Worm (Caenorhabditis elegans) whole organism, L1 larva: ENCODE results near the gene C07A4.2.
"Not testable (repeated sequence)": the region's sequence is repeated elsewhere in the genome, so short reads cannot be mapped to it uniquely, and the experiment has no call there.

Source experiments
- C16A3.4 ChIP-seq: fragments of 150-350 bp; optimal IDR thresholded peaks from 2 replicates; lab custom pipeline; 2014; ENCODE audit warnings: missing biosample characterization, missing genetic modification characterization
- alr-1 ChIP-seq: fragments of 200-800 bp; sonication (Bioruptor generic); optimal IDR thresholded peaks from 2 replicates; lab custom pipeline; 2018; ENCODE audit warnings: borderline replicate concordance, mild to moderate bottlenecking, missing genetic modification characterization, missing compliant biosample characterization
- blmp-1 ChIP-seq: fragments of 150-350 bp; optimal IDR thresholded peaks from 2 replicates; lab custom pipeline; 2014; ENCODE audit warnings: missing biosample characterization, missing genetic modification characterization
- ceh-8 ChIP-seq: fragments of 200-800 bp; sonication (Bioruptor generic); optimal IDR thresholded peaks from 2 replicates; lab custom pipeline; 2018; ENCODE audit warnings: mild to moderate bottlenecking, missing genetic modification characterization, moderate library complexity, missing compliant biosample characterization
- ceh-82 ChIP-seq, 3 experiments: fragments of 150-350 bp in 1 of 3; sonication (generic microtip) in 2 of 3; optimal IDR thresholded peaks; 2 replicates each; lab custom pipeline; 2014 to 2017; ENCODE audit warnings: missing biosample characterization in 3 of 3, missing genetic modification characterization in 3 of 3
- dsc-1 ChIP-seq: sonication (generic microtip); optimal IDR thresholded peaks from 2 replicates; lab custom pipeline; 2016; ENCODE audit warnings: mild to moderate bottlenecking, missing genetic modification characterization, missing compliant biosample characterization
- efl-1 ChIP-seq, 4 experiments: fragments of 150-350 bp; optimal IDR thresholded peaks in 3 of 4; peaks in 1 of 4; 1 replicate in 1 of 4; 2 replicates in 3 of 4; lab custom pipeline; 2014; ENCODE audit warnings: missing biosample characterization in 2 of 4, missing genetic modification characterization in 2 of 4, missing genetic modification reagents in 2 of 4
- efl-3 ChIP-seq: fragments of 200-800 bp; sonication (Bioruptor generic); optimal IDR thresholded peaks from 2 replicates; lab custom pipeline; 2018; ENCODE audit warnings: mild to moderate bottlenecking, missing genetic modification characterization, missing compliant biosample characterization
- egl-13 ChIP-seq: sonication (generic microtip); optimal IDR thresholded peaks from 2 replicates; lab custom pipeline; 2016; ENCODE audit warnings: missing genotype, missing genetic modification reagents, missing genetic modification characterization, missing compliant biosample characterization
- egl-27 ChIP-seq, 2 experiments: fragments of 150-350 bp in 1 of 2; sonication (generic microtip); optimal IDR thresholded peaks; 3 replicates each; lab custom pipeline; 2017 to 2018; ENCODE audit warnings: missing biosample characterization in 2 of 2, missing genetic modification characterization in 2 of 2, missing genetic modification reagents in 2 of 2
- elt-2 ChIP-seq: sonication (generic microtip); optimal IDR thresholded peaks from 2 replicates; lab custom pipeline; 2016; ENCODE audit warnings: missing genetic modification characterization, mild to moderate bottlenecking, inconsistent platforms, missing compliant biosample characterization, missing genetic modification reagents
- elt-3 ChIP-seq, 6 experiments: fragments of 150-350 bp in 1 of 6; sonication (generic microtip); optimal IDR thresholded peaks; 2 replicates each; lab custom pipeline; 2017 to 2018; ENCODE audit warnings: missing biosample characterization in 6 of 6, missing genetic modification characterization in 6 of 6, inconsistent platforms in 1 of 6
- fkh-8 ChIP-seq: sonication (generic microtip); optimal IDR thresholded peaks from 2 replicates; lab custom pipeline; 2016; ENCODE audit warnings: mild to moderate bottlenecking, missing genetic modification characterization, missing compliant biosample characterization
- fos-1 ChIP-seq: fragments of 150-350 bp; optimal IDR thresholded peaks from 2 replicates; lab custom pipeline; 2014; ENCODE audit warnings: missing biosample characterization, missing genetic modification characterization
- grh-1 ChIP-seq: fragments of 200-800 bp; sonication (Bioruptor generic); IDR thresholded peaks from 2 replicates; pipeline ENCODE4 v1.3.6; 2022; ENCODE audit warnings: missing genetic modification reagents, missing genetic modification characterization, missing compliant biosample characterization
- hlh-4 ChIP-seq: sonication (generic microtip); optimal IDR thresholded peaks from 2 replicates; lab custom pipeline; 2016; ENCODE audit warnings: mild to moderate bottlenecking, missing genetic modification characterization, missing compliant biosample characterization
- hpl-2 ChIP-seq: fragments of 150-350 bp; optimal IDR thresholded peaks from 2 replicates; lab custom pipeline; 2014; ENCODE audit warnings: missing biosample characterization, missing genetic modification reagents, missing genetic modification characterization
- irx-1 ChIP-seq: sonication (generic microtip); optimal IDR thresholded peaks from 2 replicates; lab custom pipeline; 2016; ENCODE audit warnings: missing genetic modification characterization, missing compliant biosample characterization
- jun-1 ChIP-seq: fragments of 150-350 bp; optimal IDR thresholded peaks from 2 replicates; lab custom pipeline; 2014; ENCODE audit warnings: missing biosample characterization, missing genetic modification reagents, missing genetic modification characterization
- lin-13 ChIP-seq: fragments of 150-350 bp; optimal IDR thresholded peaks from 2 replicates; lab custom pipeline; 2014; ENCODE audit warnings: missing biosample characterization, missing genetic modification reagents, missing genetic modification characterization
- lin-14 ChIP-seq: fragments of 200-800 bp; sonication (Bioruptor generic); optimal IDR thresholded peaks from 2 replicates; lab custom pipeline; 2018; ENCODE audit warnings: mild to moderate bottlenecking, missing genetic modification characterization, moderate library complexity, missing compliant biosample characterization
- lin-35 ChIP-seq, 2 experiments: fragments of 150-350 bp; optimal IDR thresholded peaks; 2 replicates each; lab custom pipeline; 2014; ENCODE audit warnings: missing biosample characterization in 2 of 2, missing genetic modification characterization in 2 of 2, missing genetic modification reagents in 2 of 2
- lin-39 ChIP-seq: fragments of 150-350 bp; optimal IDR thresholded peaks from 2 replicates; lab custom pipeline; 2014; ENCODE audit warnings: missing biosample characterization, missing genetic modification reagents, missing genetic modification characterization
- lir-3 ChIP-seq: sonication (generic microtip); optimal IDR thresholded peaks from 2 replicates; lab custom pipeline; 2016; ENCODE audit warnings: mild to moderate bottlenecking, missing genetic modification characterization, moderate library complexity, missing compliant biosample characterization; ENCODE audit not compliant: poor library complexity
- lsy-2 ChIP-seq, 2 experiments: fragments of 150-350 bp; optimal IDR thresholded peaks; 2 replicates each; lab custom pipeline; 2014; ENCODE audit warnings: missing biosample characterization in 2 of 2, missing genetic modification characterization in 2 of 2
- mdl-1 ChIP-seq, 2 experiments: fragments of 150-350 bp; optimal IDR thresholded peaks; 2 replicates each; lab custom pipeline; 2014 to 2017; ENCODE audit warnings: missing biosample characterization in 2 of 2, missing genetic modification characterization in 2 of 2, inconsistent platforms in 1 of 2
- mep-1 ChIP-seq: fragments of 150-350 bp; optimal IDR thresholded peaks from 2 replicates; lab custom pipeline; 2014; ENCODE audit warnings: missing biosample characterization, missing genetic modification characterization
- nhr-19 ChIP-seq: fragments of 200-800 bp; sonication (Bioruptor generic); conservative IDR thresholded peaks from 2 replicates; pipeline ENCODE4 v1.3.6; 2022; ENCODE audit warnings: missing genetic modification characterization, missing compliant biosample characterization
- nhr-20 ChIP-seq: sonication (generic microtip); optimal IDR thresholded peaks from 2 replicates; lab custom pipeline; 2016; ENCODE audit warnings: mild to moderate bottlenecking, missing genetic modification characterization, missing compliant biosample characterization
- nhr-47 ChIP-seq: sonication (generic microtip); optimal IDR thresholded peaks from 2 replicates; lab custom pipeline; 2016; ENCODE audit warnings: mild to moderate bottlenecking, missing genetic modification characterization, moderate library complexity, missing compliant biosample characterization
- nhr-71 ChIP-seq: sonication (generic microtip); optimal IDR thresholded peaks from 2 replicates; lab custom pipeline; 2016; ENCODE audit warnings: mild to moderate bottlenecking, missing genetic modification characterization, moderate library complexity, missing compliant biosample characterization
- nhr-77 ChIP-seq: fragments of 150-350 bp; optimal IDR thresholded peaks from 2 replicates; lab custom pipeline; 2014; ENCODE audit warnings: missing biosample characterization, missing genetic modification characterization
- nhr-90 ChIP-seq: sonication (generic microtip); optimal IDR thresholded peaks from 2 replicates; lab custom pipeline; 2016; ENCODE audit warnings: mild to moderate bottlenecking, missing genetic modification characterization, missing compliant biosample characterization; ENCODE audit not compliant: poor library complexity
- pax-3 ChIP-seq: fragments of 200-800 bp; sonication (Bioruptor generic); optimal IDR thresholded peaks from 2 replicates; lab custom pipeline; 2018; ENCODE audit warnings: mild to moderate bottlenecking, missing genetic modification characterization, moderate library complexity, missing compliant biosample characterization
- rnt-1 ChIP-seq: sonication (generic microtip); optimal IDR thresholded peaks from 2 replicates; lab custom pipeline; 2016; ENCODE audit warnings: mild to moderate bottlenecking, missing genetic modification characterization, moderate library complexity, missing compliant biosample characterization
- skn-1 ChIP-seq: fragments of 150-350 bp; optimal IDR thresholded peaks from 2 replicates; lab custom pipeline; 2014; ENCODE audit warnings: missing biosample characterization, missing genetic modification characterization
- snu-23 ChIP-seq: sonication (generic microtip); optimal IDR thresholded peaks from 2 replicates; lab custom pipeline; 2016; ENCODE audit warnings: missing genetic modification characterization, missing compliant biosample characterization
- sox-4 ChIP-seq: sonication (generic microtip); optimal IDR thresholded peaks from 2 replicates; lab custom pipeline; 2016; ENCODE audit warnings: missing genetic modification characterization, missing compliant biosample characterization
- swsn-7 ChIP-seq: sonication (generic microtip); optimal IDR thresholded peaks from 2 replicates; lab custom pipeline; 2016; ENCODE audit warnings: missing genetic modification characterization, missing compliant biosample characterization
- tbx-2 ChIP-seq: sonication (generic microtip); optimal IDR thresholded peaks from 2 replicates; lab custom pipeline; 2016; ENCODE audit warnings: missing genetic modification characterization, missing compliant biosample characterization
- tlp-1 ChIP-seq: fragments of 150-350 bp; optimal IDR thresholded peaks from 2 replicates; lab custom pipeline; 2014; ENCODE audit warnings: missing biosample characterization, missing genetic modification characterization
- unc-130 ChIP-seq: fragments of 150-350 bp; optimal IDR thresholded peaks from 2 replicates; lab custom pipeline; 2017; ENCODE audit warnings: missing biosample characterization, missing genetic modification characterization, inconsistent platforms
- unc-86 ChIP-seq: sonication (generic microtip); optimal IDR thresholded peaks from 2 replicates; lab custom pipeline; 2016; ENCODE audit warnings: missing genetic modification characterization, missing compliant biosample characterization
- xbp-1 ChIP-seq: sonication (generic microtip); optimal IDR thresholded peaks from 2 replicates; lab custom pipeline; 2016; ENCODE audit warnings: missing genetic modification characterization, missing compliant biosample characterization
- zag-1 ChIP-seq: fragments of 150-350 bp; optimal IDR thresholded peaks from 2 replicates; lab custom pipeline; 2014; ENCODE audit warnings: missing biosample characterization, missing genetic modification characterization
- ztf-4 ChIP-seq: fragments of 150-350 bp; optimal IDR thresholded peaks from 2 replicates; lab custom pipeline; 2014; ENCODE audit warnings: missing biosample characterization, missing genetic modification characterization

Gene C07A4.2

ce11 chrX:10132546-10133032 lies 39.4 kb upstream of the C07A4.2 start:
- peak; percentile 42 for TF ChIP-seq lir-3 (tag; lab: Kevin White, UChicago)
- peak; percentile 64 for TF ChIP-seq rnt-1 (tag; lab: Kevin White, UChicago)
- TF ChIP-seq egl-13 (tag; lab: Kevin White, UChicago) = peak; percentile 13
- TF ChIP-seq skn-1 (tag; lab: Kevin White, UChicago) = peak; percentile 27
- TF ChIP-seq jun-1 (tag; lab: Kevin White, UChicago) = peak; percentile 26
- peak; percentile 6 for TF ChIP-seq unc-130 (tag; lab: Kevin White, UChicago)
- TF ChIP-seq dsc-1 (tag; lab: Kevin White, UChicago) = peak; percentile 58
- TF ChIP-seq fkh-8 = peak; percentile 36
- peak; percentile 54 for TF ChIP-seq C16A3.4 (tag; lab: Kevin White, UChicago)
- TF ChIP-seq lin-35 (GFP tag; optimal IDR thresholded peaks at IDR 0.05; lab: Kevin White, UChicago) = peak in 1 of 2 experiments; percentile 53
- peak; percentile 30 for TF ChIP-seq lin-13 (GFP tag; lab: Kevin White, UChicago)
- peak; percentile 59 for TF ChIP-seq nhr-71
- TF ChIP-seq fos-1 (tag; lab: Kevin White, UChicago) = peak; percentile 29
- TF ChIP-seq irx-1 (tag; lab: Kevin White, UChicago) = peak; percentile 45
- peak in 2 of 3 experiments; percentile 32 to 53 for TF ChIP-seq ceh-82 (tag; optimal IDR thresholded peaks at IDR 0.05; lab: Kevin White, UChicago)
- TF ChIP-seq swsn-7 = peak; percentile 59
- peak; percentile 52 for TF ChIP-seq xbp-1
- TF ChIP-seq nhr-90 (tag; lab: Kevin White, UChicago) = peak; percentile 57
- peak in 1 of 2 experiments; percentile 59 for TF ChIP-seq lsy-2 (tag; optimal IDR thresholded peaks at IDR 0.05; lab: Kevin White, UChicago)
- peak; percentile 50 for TF ChIP-seq nhr-20
- TF ChIP-seq lin-14 (GFP tag; lab: Kevin White, UChicago) = peak; percentile 60
- peak; percentile 31 for TF ChIP-seq unc-86 (tag; lab: Kevin White, UChicago)
- TF ChIP-seq mep-1 = peak; percentile 69
- peak; percentile 44 for TF ChIP-seq tbx-2 (tag; lab: Kevin White, UChicago)
- peak; percentile 64 for TF ChIP-seq nhr-19 (GFP tag; lab: Robert Waterston, UW)
- peak; percentile 77 for TF ChIP-seq snu-23 (GFP tag; lab: Kevin White, UChicago)
- TF ChIP-seq blmp-1 (tag; lab: Kevin White, UChicago) = peak; percentile 31
- not testable (repeated sequence) for TF ChIP-seq efl-1 (optimal IDR thresholded peaks at IDR 0.05; lab: Kevin White, UChicago)
- TF ChIP-seq efl-1 (GFP tag; optimal IDR thresholded peaks at IDR 0.05 in 1 of 2; lab: Kevin White, UChicago) = peak in 1 of 2 experiments; percentile 61
- peak; percentile 73 for TF ChIP-seq nhr-47 (tag; lab: Kevin White, UChicago)
- TF ChIP-seq nhr-77 (tag; lab: Kevin White, UChicago) = peak; percentile 40
- TF ChIP-seq elt-3 (tag; optimal IDR thresholded peaks at IDR 0.05; lab: Kevin White, UChicago) = peak in 1 of 6 experiments; percentile 21
- TF ChIP-seq mdl-1 (tag; optimal IDR thresholded peaks at IDR 0.05; lab: Kevin White, UChicago) = peak in 1 of 2 experiments; percentile 45

- TF ChIP-seq hlh-4 = no peak
- no peak for TF ChIP-seq rnt-1 (tag; lab: Kevin White, UChicago)
- TF ChIP-seq egl-27 (tag; optimal IDR thresholded peaks at IDR 0.05; lab: Kevin White, UChicago) = no peak
- no peak for TF ChIP-seq hpl-2
- TF ChIP-seq tlp-1 (tag; lab: Kevin White, UChicago) = no peak
- TF ChIP-seq ceh-8 = no peak
Observed at ce11 chrX:10133082-10133481, 38.9 kb upstream of the C07A4.2 start, which contains the start of gene unc-58. Gene unc-58, minus strand, starts transcription at chrX:10133182.

ce11 chrX:10138494-10138893 lies 33.5 kb upstream of the C07A4.2 start, which contains the start of gene moc-1:
Gene moc-1, minus strand, starts transcription at chrX:10138620.
- TF ChIP-seq elt-2 (tag; lab: Kevin White, UChicago) (no peak), mep-1 (no peak), alr-1 (tag; lab: Kevin White, UChicago) (no peak), lin-13 (GFP tag; lab: Kevin White, UChicago) (no peak), fos-1 (tag; lab: Kevin White, UChicago) (no peak), skn-1 (tag; lab: Kevin White, UChicago) (peak; percentile 25), ceh-8 (no peak), grh-1 (GFP tag; lab: Robert Waterston, UW) (no peak), nhr-71 (peak; percentile 28), egl-13 (tag; lab: Kevin White, UChicago) (no peak), efl-3 (GFP tag; lab: Kevin White, UChicago) (no peak), elt-3 (tag; optimal IDR thresholded peaks at IDR 0.05; lab: Kevin White, UChicago) (no peak), zag-1 (tag; lab: Kevin White, UChicago) (no peak), pax-3 (tag; lab: Kevin White, UChicago) (no peak), fkh-8 (peak; percentile 45), ztf-4 (no peak), tbx-2 (tag; lab: Kevin White, UChicago) (no peak), blmp-1 (tag; lab: Kevin White, UChicago) (peak; percentile 52), sox-4 (tag; lab: Kevin White, UChicago) (no peak), lin-39 (tag; lab: Kevin White, UChicago) (no peak), ceh-82 (tag; optimal IDR thresholded peaks at IDR 0.05; lab: Kevin White, UChicago) (no peak), hpl-2 (no peak)
